Worm (Caenorhabditis elegans) whole organism, L1 larva: ENCODE data around the gene Y41C4A.8.

Source experiments
- C34B4.2 ChIP-seq: sonication (generic microtip); optimal IDR thresholded peaks from 2 replicates; lab custom pipeline; 2017; ENCODE audit warnings: mild to moderate bottlenecking, missing genetic modification characterization, missing compliant biosample characterization
- F16B12.6 ChIP-seq: fragments of 150-350 bp; optimal IDR thresholded peaks from 2 replicates; lab custom pipeline; 2014; ENCODE audit warnings: missing biosample characterization, missing genetic modification characterization
- Y116A8C.19 ChIP-seq: sonication (generic microtip); optimal IDR thresholded peaks from 2 replicates; lab custom pipeline; 2016; ENCODE audit warnings: missing compliant biosample characterization, missing genetic modification characterization, borderline replicate concordance
- aha-1 ChIP-seq: fragments of 150-350 bp; optimal IDR thresholded peaks from 2 replicates; lab custom pipeline; 2014; ENCODE audit warnings: missing biosample characterization, missing genetic modification characterization
- alr-1 ChIP-seq: fragments of 200-800 bp; sonication (Bioruptor generic); optimal IDR thresholded peaks from 2 replicates; lab custom pipeline; 2018; ENCODE audit warnings: borderline replicate concordance, mild to moderate bottlenecking, missing genetic modification characterization, missing compliant biosample characterization
- aly-2 ChIP-seq: fragments of 150-350 bp; optimal IDR thresholded peaks from 2 replicates; lab custom pipeline; 2014; ENCODE audit warnings: missing biosample characterization, missing genetic modification characterization
- blmp-1 ChIP-seq: fragments of 150-350 bp; optimal IDR thresholded peaks from 2 replicates; lab custom pipeline; 2014; ENCODE audit warnings: missing biosample characterization, missing genetic modification characterization
- ceh-90 ChIP-seq: sonication (generic microtip); optimal IDR thresholded peaks from 2 replicates; lab custom pipeline; 2016; ENCODE audit warnings: missing genetic modification characterization, missing compliant biosample characterization
- ces-1 ChIP-seq: fragments of 150-350 bp; optimal IDR thresholded peaks from 2 replicates; lab custom pipeline; 2014; ENCODE audit warnings: missing biosample characterization, missing genetic modification reagents, missing genetic modification characterization
- dsc-1 ChIP-seq: sonication (generic microtip); optimal IDR thresholded peaks from 2 replicates; lab custom pipeline; 2016; ENCODE audit warnings: mild to moderate bottlenecking, missing genetic modification characterization, missing compliant biosample characterization
- efl-1 ChIP-seq, 4 experiments: fragments of 150-350 bp; optimal IDR thresholded peaks in 3 of 4; peaks in 1 of 4; 1 replicate in 1 of 4; 2 replicates in 3 of 4; lab custom pipeline; 2014; ENCODE audit warnings: missing biosample characterization in 2 of 4, missing genetic modification characterization in 2 of 4, missing genetic modification reagents in 2 of 4
- egl-13 ChIP-seq: sonication (generic microtip); optimal IDR thresholded peaks from 2 replicates; lab custom pipeline; 2016; ENCODE audit warnings: missing genotype, missing genetic modification reagents, missing genetic modification characterization, missing compliant biosample characterization
- egl-27 ChIP-seq, 2 experiments: fragments of 150-350 bp in 1 of 2; sonication (generic microtip); optimal IDR thresholded peaks; 3 replicates each; lab custom pipeline; 2017 to 2018; ENCODE audit warnings: missing biosample characterization in 2 of 2, missing genetic modification characterization in 2 of 2, missing genetic modification reagents in 2 of 2
- elt-2 ChIP-seq: sonication (generic microtip); optimal IDR thresholded peaks from 2 replicates; lab custom pipeline; 2016; ENCODE audit warnings: missing genetic modification characterization, mild to moderate bottlenecking, inconsistent platforms, missing compliant biosample characterization, missing genetic modification reagents
- elt-3 ChIP-seq, 6 experiments: fragments of 150-350 bp in 1 of 6; sonication (generic microtip); optimal IDR thresholded peaks; 2 replicates each; lab custom pipeline; 2017 to 2018; ENCODE audit warnings: missing biosample characterization in 6 of 6, missing genetic modification characterization in 6 of 6, inconsistent platforms in 1 of 6
- ets-5 ChIP-seq: fragments of 200-800 bp; sonication (Bioruptor generic); IDR thresholded peaks from 2 replicates; pipeline ENCODE4 v1.3.6; 2022; ENCODE audit warnings: missing genetic modification characterization, missing compliant biosample characterization
- fkh-4 ChIP-seq: sonication (generic microtip); optimal IDR thresholded peaks from 2 replicates; lab custom pipeline; 2016; ENCODE audit warnings: missing compliant biosample characterization, missing genetic modification characterization, borderline replicate concordance
- fos-1 ChIP-seq: fragments of 150-350 bp; optimal IDR thresholded peaks from 2 replicates; lab custom pipeline; 2014; ENCODE audit warnings: missing biosample characterization, missing genetic modification characterization
- grh-1 ChIP-seq: fragments of 200-800 bp; sonication (Bioruptor generic); IDR thresholded peaks from 2 replicates; pipeline ENCODE4 v1.3.6; 2022; ENCODE audit warnings: missing genetic modification reagents, missing genetic modification characterization, missing compliant biosample characterization
- hlh-17 ChIP-seq: fragments of 200-800 bp; sonication (Bioruptor generic); optimal IDR thresholded peaks from 2 replicates; lab custom pipeline; 2018; ENCODE audit warnings: missing genetic modification characterization, mild to moderate bottlenecking, missing compliant biosample characterization, moderate library complexity, borderline replicate concordance
- hlh-4 ChIP-seq: sonication (generic microtip); optimal IDR thresholded peaks from 2 replicates; lab custom pipeline; 2016; ENCODE audit warnings: mild to moderate bottlenecking, missing genetic modification characterization, missing compliant biosample characterization
- hpl-2 ChIP-seq: fragments of 150-350 bp; optimal IDR thresholded peaks from 2 replicates; lab custom pipeline; 2014; ENCODE audit warnings: missing biosample characterization, missing genetic modification reagents, missing genetic modification characterization
- irx-1 ChIP-seq: sonication (generic microtip); optimal IDR thresholded peaks from 2 replicates; lab custom pipeline; 2016; ENCODE audit warnings: missing genetic modification characterization, missing compliant biosample characterization
- jun-1 ChIP-seq: fragments of 150-350 bp; optimal IDR thresholded peaks from 2 replicates; lab custom pipeline; 2014; ENCODE audit warnings: missing biosample characterization, missing genetic modification reagents, missing genetic modification characterization
- lin-14 ChIP-seq: fragments of 200-800 bp; sonication (Bioruptor generic); optimal IDR thresholded peaks from 2 replicates; lab custom pipeline; 2018; ENCODE audit warnings: mild to moderate bottlenecking, missing genetic modification characterization, moderate library complexity, missing compliant biosample characterization
- lin-39 ChIP-seq: fragments of 150-350 bp; optimal IDR thresholded peaks from 2 replicates; lab custom pipeline; 2014; ENCODE audit warnings: missing biosample characterization, missing genetic modification reagents, missing genetic modification characterization
- lsy-2 ChIP-seq, 2 experiments: fragments of 150-350 bp; optimal IDR thresholded peaks; 2 replicates each; lab custom pipeline; 2014; ENCODE audit warnings: missing biosample characterization in 2 of 2, missing genetic modification characterization in 2 of 2
- mab-9 ChIP-seq: fragments of 200-800 bp; sonication (Bioruptor generic); IDR thresholded peaks from 2 replicates; pipeline ENCODE4 v1.3.6; 2022; ENCODE audit warnings: missing genetic modification reagents, missing genetic modification characterization, missing compliant biosample characterization
- nhr-11 ChIP-seq: fragments of 150-350 bp; optimal IDR thresholded peaks from 2 replicates; lab custom pipeline; 2014; ENCODE audit warnings: missing biosample characterization, missing genetic modification characterization
- nhr-71 ChIP-seq: sonication (generic microtip); optimal IDR thresholded peaks from 2 replicates; lab custom pipeline; 2016; ENCODE audit warnings: mild to moderate bottlenecking, missing genetic modification characterization, moderate library complexity, missing compliant biosample characterization
- nhr-84 ChIP-seq: sonication (generic microtip); optimal IDR thresholded peaks from 2 replicates; lab custom pipeline; 2017; ENCODE audit warnings: missing biosample characterization, missing genetic modification characterization
- nhr-85 ChIP-seq: sonication (generic microtip); peaks from one replicate; lab custom pipeline; 2016; ENCODE audit warnings: missing genetic modification characterization, inconsistent platforms, missing compliant biosample characterization
- nhr-90 ChIP-seq: sonication (generic microtip); optimal IDR thresholded peaks from 2 replicates; lab custom pipeline; 2016; ENCODE audit warnings: mild to moderate bottlenecking, missing genetic modification characterization, missing compliant biosample characterization; ENCODE audit not compliant: poor library complexity
- pax-3 ChIP-seq: fragments of 200-800 bp; sonication (Bioruptor generic); optimal IDR thresholded peaks from 2 replicates; lab custom pipeline; 2018; ENCODE audit warnings: mild to moderate bottlenecking, missing genetic modification characterization, moderate library complexity, missing compliant biosample characterization
- pqm-1 ChIP-seq: sonication (generic microtip); optimal IDR thresholded peaks from 3 replicates; lab custom pipeline; 2017; ENCODE audit warnings: missing biosample characterization, missing genetic modification characterization
- rnt-1 ChIP-seq: sonication (generic microtip); optimal IDR thresholded peaks from 2 replicates; lab custom pipeline; 2016; ENCODE audit warnings: mild to moderate bottlenecking, missing genetic modification characterization, moderate library complexity, missing compliant biosample characterization
- skn-1 ChIP-seq: fragments of 150-350 bp; optimal IDR thresholded peaks from 2 replicates; lab custom pipeline; 2014; ENCODE audit warnings: missing biosample characterization, missing genetic modification characterization
- snpc-4 ChIP-seq: fragments of 150-350 bp; optimal IDR thresholded peaks from 2 replicates; lab custom pipeline; 2014; ENCODE audit warnings: missing biosample characterization, missing genetic modification characterization
- sptf-1 ChIP-seq: fragments of 150-350 bp; optimal IDR thresholded peaks from 2 replicates; lab custom pipeline; 2014; ENCODE audit warnings: missing biosample characterization, missing genetic modification characterization
- tbx-2 ChIP-seq: sonication (generic microtip); optimal IDR thresholded peaks from 2 replicates; lab custom pipeline; 2016; ENCODE audit warnings: missing genetic modification characterization, missing compliant biosample characterization
- tlp-1 ChIP-seq: fragments of 150-350 bp; optimal IDR thresholded peaks from 2 replicates; lab custom pipeline; 2014; ENCODE audit warnings: missing biosample characterization, missing genetic modification characterization
- unc-130 ChIP-seq: fragments of 150-350 bp; optimal IDR thresholded peaks from 2 replicates; lab custom pipeline; 2017; ENCODE audit warnings: missing biosample characterization, missing genetic modification characterization, inconsistent platforms
- unc-30 ChIP-seq: sonication (generic microtip); optimal IDR thresholded peaks from 2 replicates; lab custom pipeline; 2017; ENCODE audit warnings: missing biosample characterization, missing genetic modification characterization
- unc-98 ChIP-seq: fragments of 200-800 bp; sonication (Bioruptor generic); IDR thresholded peaks from 2 replicates; pipeline ENCODE4 v1.3.6; 2022; ENCODE audit warnings: missing genetic modification characterization, missing compliant biosample characterization
- xbp-1 ChIP-seq: sonication (generic microtip); optimal IDR thresholded peaks from 2 replicates; lab custom pipeline; 2016; ENCODE audit warnings: missing genetic modification characterization, missing compliant biosample characterization

Gene Y41C4A.8

ce11 chrIII:11727010-11727409, 18.4 kb upstream of the Y41C4A.8 start:
- TF ChIP-seq elt-2 (tag; lab: Kevin White, UChicago) (peak; percentile 44), hpl-2 (GFP tag; lab: Kevin White, UChicago) (no peak), F16B12.6 (no peak), dsc-1 (tag; lab: Kevin White, UChicago) (no peak), pax-3 (tag; lab: Kevin White, UChicago) (no peak), blmp-1 (tag; lab: Kevin White, UChicago) (peak; percentile 30), nhr-71 (no peak), C34B4.2 (tag; lab: Kevin White, UChicago) (no peak), jun-1 (no peak), lin-39 (tag; lab: Kevin White, UChicago) (no peak), nhr-84 (tag; lab: Kevin White, UChicago) (no peak), lin-14 (GFP tag; lab: Kevin White, UChicago) (no peak), unc-98 (no peak), elt-3 (tag; optimal IDR thresholded peaks at IDR 0.05; lab: Kevin White, UChicago) (peak in 5 of 6 experiments; percentile 41 to 96 (median 91)), skn-1 (no peak)

ce11 chrIII:11726590-11726989, 18.0 kb upstream of the Y41C4A.8 start, which contains the start of gene Y41C4A.12:
Gene Y41C4A.12, minus strand, starts transcription at chrIII:11726690.
- no peak for TF ChIP-seq fkh-4 (tag; lab: Kevin White, UChicago)
- TF ChIP-seq efl-1 (optimal IDR thresholded peaks at IDR 0.05; lab: Kevin White, UChicago) = no peak
- no peak for TF ChIP-seq efl-1 (GFP tag; optimal IDR thresholded peaks at IDR 0.05 in 1 of 2; lab: Kevin White, UChicago)

ce11 chrIII:11721405-11721804, 12.8 kb upstream of the Y41C4A.8 start, which contains the start of gene Y41C4A.32:
Gene Y41C4A.32, plus strand, starts transcription at chrIII:11721706.
- TF ChIP-seq efl-1 (optimal IDR thresholded peaks at IDR 0.05; lab: Kevin White, UChicago) (no peak), efl-1 (GFP tag; optimal IDR thresholded peaks at IDR 0.05 in 1 of 2; lab: Kevin White, UChicago) (peak; percentile 20 to 91), skn-1 (peak; percentile 33), aly-2 (no peak)
- TF ChIP-seq, all 84 proteins: peak for 2

- TF ChIP-seq unc-130 (tag; lab: Kevin White, UChicago) = peak; percentile 53
- TF ChIP-seq nhr-90 (tag; lab: Kevin White, UChicago) = peak; percentile 79
- TF ChIP-seq sptf-1 = no peak
- TF ChIP-seq skn-1 = peak; percentile 80
- peak; percentile 98 to 99 for TF ChIP-seq efl-1 (optimal IDR thresholded peaks at IDR 0.05; lab: Kevin White, UChicago)
- TF ChIP-seq efl-1 (GFP tag; optimal IDR thresholded peaks at IDR 0.05 in 1 of 2; lab: Kevin White, UChicago) = peak; percentile 100
- TF ChIP-seq tlp-1 (tag; lab: Kevin White, UChicago) = no peak
- TF ChIP-seq pax-3 (tag; lab: Kevin White, UChicago) = peak; percentile 68
- peak; percentile 67 for TF ChIP-seq grh-1 (GFP tag; lab: Robert Waterston, UW)
- no peak for TF ChIP-seq hlh-4 (tag; lab: Kevin White, UChicago)
- TF ChIP-seq pqm-1 = no peak
- TF ChIP-seq fos-1 = peak; percentile 56
- TF ChIP-seq ces-1 (GFP tag; lab: Kevin White, UChicago) = no peak
- TF ChIP-seq unc-30 (tag; lab: Kevin White, UChicago) = no peak
- peak; percentile 76 for TF ChIP-seq xbp-1 (tag; lab: Kevin White, UChicago)
- TF ChIP-seq nhr-11 = no peak
- no peak for TF ChIP-seq alr-1 (tag; lab: Kevin White, UChicago)
- peak; percentile 8 for TF ChIP-seq elt-2 (tag; lab: Kevin White, UChicago)
- no peak for TF ChIP-seq aha-1 (tag; lab: Kevin White, UChicago)
- no peak for TF ChIP-seq Y116A8C.19 (tag; lab: Kevin White, UChicago)
- TF ChIP-seq lsy-2 (tag; optimal IDR thresholded peaks at IDR 0.05; lab: Kevin White, UChicago) = peak; percentile 74 to 84
- peak; percentile 76 for TF ChIP-seq irx-1 (tag; lab: Kevin White, UChicago)
- 0 out of 2 replicates have a peak, but pooled peaks have one; percentile 47 for TF ChIP-seq mab-9 (GFP tag; lab: Robert Waterston, UW)
- TF ChIP-seq egl-13 (tag; lab: Kevin White, UChicago) = peak; percentile 25
- peak; percentile 83 for TF ChIP-seq nhr-85 (tag; lab: Kevin White, UChicago)
- TF ChIP-seq egl-27 (tag; optimal IDR thresholded peaks at IDR 0.05; lab: Kevin White, UChicago) = no peak
- TF ChIP-seq nhr-84 (tag; lab: Kevin White, UChicago) = no peak
- peak; percentile 29 for TF ChIP-seq snpc-4 (tag; lab: Kevin White, UChicago)
- TF ChIP-seq hlh-17 (GFP tag; lab: Kevin White, UChicago) = no peak
- peak; percentile 28 for TF ChIP-seq blmp-1 (tag; lab: Kevin White, UChicago)
- TF ChIP-seq ets-5 = no peak
- peak; percentile 84 for TF ChIP-seq tbx-2
- TF ChIP-seq rnt-1 (tag; lab: Kevin White, UChicago) = no peak
- TF ChIP-seq ceh-90 (tag; lab: Kevin White, UChicago) = no peak
Observed at ce11 chrIII:11719400-11719875, 10.8 kb upstream of the Y41C4A.8 start, which contains the start of the genes elb-1 and Y41C4A.11. Gene elb-1, minus strand, starts transcription at chrIII:11719450. Gene Y41C4A.11, plus strand, starts transcription at chrIII:11719860.
